Worm (Caenorhabditis elegans) whole organism, L3 larva: ENCODE results near the gene bigr-1.

ENCODE experiments used
- ama-1 ChIP-seq: fragments of 150-350 bp; optimal IDR thresholded peaks from 2 replicates; lab custom pipeline; 2018
- elt-3 ChIP-seq, 3 experiments: fragments of 150-350 bp in 1 of 3; sonication (generic microtip) in 2 of 3; optimal IDR thresholded peaks; 2 replicates in 2 of 3; 4 replicates in 1 of 3; lab custom pipeline; 2014 to 2017; ENCODE audit warnings: missing biosample characterization in 3 of 3, missing genetic modification characterization in 3 of 3
- fos-1 ChIP-seq: fragments of 150-350 bp; optimal IDR thresholded peaks from 2 replicates; lab custom pipeline; 2014; ENCODE audit warnings: missing biosample characterization, missing genetic modification characterization
- jun-1 ChIP-seq: fragments of 150-350 bp; optimal IDR thresholded peaks from 2 replicates; lab custom pipeline; 2014; ENCODE audit warnings: missing biosample characterization, missing genetic modification reagents, missing genetic modification characterization
- nfya-1 ChIP-seq: sonication (generic microtip); optimal IDR thresholded peaks from 2 replicates; lab custom pipeline; 2017; ENCODE audit warnings: missing genetic modification characterization, mild to moderate bottlenecking, missing compliant biosample characterization, antibody characterized with exemption, moderate library complexity; ENCODE audit not compliant: insufficient read depth
- nhr-11 ChIP-seq: fragments of 150-350 bp; optimal IDR thresholded peaks from 2 replicates; lab custom pipeline; 2014; ENCODE audit warnings: missing biosample characterization, missing genetic modification characterization
- nhr-237 ChIP-seq: fragments of 150-350 bp; optimal IDR thresholded peaks from 2 replicates; lab custom pipeline; 2014; ENCODE audit warnings: missing biosample characterization, missing genetic modification characterization
- tbx-2 ChIP-seq: sonication (generic microtip); optimal IDR thresholded peaks from 2 replicates; lab custom pipeline; 2016; ENCODE audit warnings: mild to moderate bottlenecking, missing genetic modification characterization, missing compliant biosample characterization
- ztf-11 ChIP-seq: fragments of 150-350 bp; optimal IDR thresholded peaks from 2 replicates; lab custom pipeline; 2014; ENCODE audit warnings: missing biosample characterization, missing genetic modification characterization

ce11 chrII:11193523-11193922, 12.1 kb downstream of the bigr-1 start:
- TF ChIP-seq jun-1 (tag; lab: Kevin White, UChicago) (no peak), fos-1 (no peak), nhr-237 (tag; lab: Kevin White, UChicago) (no peak), tbx-2 (no peak), nhr-11 (tag; lab: Kevin White, UChicago) (no peak), ztf-11 (tag; lab: Kevin White, UChicago) (no peak), ama-1 (lab: Kevin White, UChicago) (no peak), nfya-1 (tag; lab: Kevin White, UChicago) (no peak), elt-3 (tag; optimal IDR thresholded peaks at IDR 0.05; lab: Kevin White, UChicago) (no peak)
